Worm (Caenorhabditis elegans): ENCODE results near the gene T09F5.20.
A peak's percentile ranks its signal among the peaks of the same experiment; 100 is the strongest.

T09F5.20 gene

ce11 chrV:15187083-15188057 is 39.7 kb upstream of the T09F5.20 start, which contains the start of the genes cyn-7 and bath-36:
Gene cyn-7 (minus strand): TSS chrV:15187378.
Gene bath-36 (plus strand): TSS chrV:15187888.
- TF ChIP-seq unc-130 (tag; optimal IDR thresholded peaks at IDR 0.05) (peak; percentile 62), egl-13 (tag; optimal IDR thresholded peaks at IDR 0.05) (peak; percentile 75), lin-39 (tag; optimal IDR thresholded peaks at IDR 0.05) (peak; percentile 55), vab-15 (tag; optimal IDR thresholded peaks at IDR 0.05) (no peak), C16A3.4 (tag; optimal IDR thresholded peaks at IDR 0.05) (peak; percentile 37), nhr-47 (tag; optimal IDR thresholded peaks at IDR 0.05) (peak; percentile 90), lin-13 (GFP tag; optimal IDR thresholded peaks at IDR 0.05) (peak; percentile 7), lin-15B (tag; optimal IDR thresholded peaks at IDR 0.05) (peak; percentile 58), grh-1 (GFP tag; IDR thresholded peaks at IDR 0.05) (peak; percentile 69), tbx-2 (tag; optimal IDR thresholded peaks at IDR 0.05) (peak; percentile 83), mep-1 (tag; optimal IDR thresholded peaks at IDR 0.05) (peak; percentile 85), rnt-1 (tag; optimal IDR thresholded peaks at IDR 0.05) (peak; percentile 70), swsn-7 (tag; optimal IDR thresholded peaks at IDR 0.05) (peak; percentile 90), nhr-12 (tag; optimal IDR thresholded peaks at IDR 0.05) (no peak), elt-2 (tag; optimal IDR thresholded peaks at IDR 0.05) (peak; percentile 74), tlp-1 (tag; optimal IDR thresholded peaks at IDR 0.05) (no peak), unc-62 (GFP tag; optimal IDR thresholded peaks at IDR 0.05) (no peak), mef-2 (tag; optimal IDR thresholded peaks at IDR 0.05) (peak; percentile 1), jun-1 (tag; optimal IDR thresholded peaks at IDR 0.05) (peak; percentile 75), isw-1 (GFP tag; IDR thresholded peaks at IDR 0.05) (peak; percentile 67), nhr-84 (tag; optimal IDR thresholded peaks at IDR 0.05) (no peak), xbp-1 (tag; optimal IDR thresholded peaks at IDR 0.05) (peak; percentile 86), unc-86 (tag; optimal IDR thresholded peaks at IDR 0.05) (peak; percentile 63), sox-4 (tag; optimal IDR thresholded peaks at IDR 0.05) (peak; percentile 30), ama-1 (optimal IDR thresholded peaks at IDR 0.05) (no peak), lir-3 (tag; optimal IDR thresholded peaks at IDR 0.05; ENCODE audit: poor library complexity) (no peak), dpl-1 (GFP tag; optimal IDR thresholded peaks at IDR 0.05) (peak; percentile 74 to 83 (median 82)), fkh-4 (tag; optimal IDR thresholded peaks at IDR 0.05; ENCODE audit: borderline replicate concordance) (no peak), nhr-20 (tag; optimal IDR thresholded peaks at IDR 0.05) (peak; percentile 92), sup-37 (GFP tag; optimal IDR thresholded peaks at IDR 0.05) (no peak), fos-1 (tag; optimal IDR thresholded peaks at IDR 0.05) (peak; percentile 40), C04F5.9 (tag; optimal IDR thresholded peaks at IDR 0.05) (peak; percentile 21), nhr-71 (tag; optimal IDR thresholded peaks at IDR 0.05) (peak; percentile 92), ceh-8 (GFP tag; optimal IDR thresholded peaks at IDR 0.05) (no peak), nhr-19 (GFP tag; conservative IDR thresholded peaks at IDR 0.05) (peak; percentile 87), ces-1 (GFP tag; optimal IDR thresholded peaks at IDR 0.05) (no peak), ztf-4 (tag; optimal IDR thresholded peaks at IDR 0.05) (peak; percentile 30), unc-30 (tag; optimal IDR thresholded peaks at IDR 0.05) (no peak), F16B12.6 (tag; optimal IDR thresholded peaks at IDR 0.05) (peak; percentile 92), fkh-10 (GFP tag; optimal IDR thresholded peaks at IDR 0.05) (no peak), dsc-1 (tag; optimal IDR thresholded peaks at IDR 0.05) (peak; percentile 77), ceh-82 (tag; optimal IDR thresholded peaks at IDR 0.05) (peak; percentile 58 to 76 (median 71)), ets-5 (GFP tag; IDR thresholded peaks at IDR 0.05) (no peak), lin-35 (GFP tag; optimal IDR thresholded peaks at IDR 0.05) (peak; percentile 83 to 84), pax-3 (tag; optimal IDR thresholded peaks at IDR 0.05) (peak; percentile 71), ceh-63 (GFP tag; optimal IDR thresholded peaks at IDR 0.05) (no peak), mdl-1 (tag; optimal IDR thresholded peaks at IDR 0.05) (peak in 1 of 2 experiments; percentile 71), snu-23 (GFP tag; optimal IDR thresholded peaks at IDR 0.05) (peak; percentile 94), nhr-90 (tag; optimal IDR thresholded peaks at IDR 0.05; ENCODE audit: poor library complexity) (peak; percentile 87), aly-2 (tag; optimal IDR thresholded peaks at IDR 0.05) (no peak), efl-3 (GFP tag; optimal IDR thresholded peaks at IDR 0.05) (no peak)
